Fruit fly (Drosophila melanogaster) whole organism, embryonic: ENCODE results near the gene Crg-1.

Experiments
- Atf-2 ChIP-seq: fragments of 200-800 bp; sonication (Bioruptor generic); optimal IDR thresholded peaks from 2 replicates; lab custom pipeline; 2016; ENCODE audit warnings: missing biosample characterization, missing genetic modification characterization
- CG10959 ChIP-seq: fragments of 200-800 bp; sonication (Bioruptor generic); IDR thresholded peaks from 2 replicates; pipeline ENCODE4 v1.3.6; 2022; ENCODE audit warnings: missing biosample characterization, missing genetic modification characterization
- CG14050 ChIP-seq: fragments of 200-800 bp; sonication (Bioruptor generic); IDR thresholded peaks from 3 replicates; pipeline ENCODE4 v1.3.6; 2022; ENCODE audit warnings: missing biosample characterization, missing genetic modification characterization
- CG14860 ChIP-seq: fragments of 200-800 bp; sonication (Bioruptor generic); IDR thresholded peaks from 3 replicates; pipeline ENCODE4 v1.3.6; 2022; ENCODE audit warnings: missing biosample characterization, missing genetic modification characterization; ENCODE audit not compliant: partially characterized antibody
- CG18011 ChIP-seq: fragments of 200-800 bp; sonication (Bioruptor generic); optimal IDR thresholded peaks from 2 replicates; lab custom pipeline; 2017; ENCODE audit warnings: missing biosample characterization, missing genetic modification characterization, mild to moderate bottlenecking, moderate library complexity, missing genotype
- CG3281 ChIP-seq: fragments of 200-800 bp; sonication (Bioruptor generic); optimal IDR thresholded peaks from 3 replicates; lab custom pipeline; 2017; ENCODE audit warnings: missing biosample characterization, mild to moderate bottlenecking, missing genetic modification characterization
- CG6689 ChIP-seq: fragments of 200-800 bp; sonication (Bioruptor generic); IDR thresholded peaks from 2 replicates; pipeline ENCODE4 v1.3.6; 2022; ENCODE audit warnings: missing biosample characterization, missing genetic modification characterization
- Gug ChIP-seq: fragments of 200-800 bp; sonication (Bioruptor generic); IDR thresholded peaks from 4 replicates; pipeline ENCODE4 v1.3.6; 2022; ENCODE audit warnings: missing biosample characterization, missing genetic modification characterization
- MESR4 ChIP-seq: fragments of 200-800 bp; sonication (Bioruptor generic); optimal IDR thresholded peaks from 2 replicates; lab custom pipeline; 2018; ENCODE audit warnings: missing biosample characterization, mild to moderate bottlenecking, missing genetic modification characterization, moderate library complexity
- aop ChIP-seq: fragments of 200-800 bp; sonication (Bioruptor generic); IDR thresholded peaks from 2 replicates; pipeline ENCODE4 v1.3.6; 2022; ENCODE audit warnings: missing biosample characterization, missing genetic modification characterization
- pan ChIP-seq, 4 experiments: fragments of >200 bp in 3 of 4; fragments of 200-800 bp in 1 of 4; sonication (Bioruptor generic) in 1 of 4; optimal IDR thresholded peaks in 3 of 4; IDR thresholded peaks in 1 of 4; 2 replicates each; pipeline versions ENCODE4 v1.3.6 to Lab custom; 2017 to 2022; ENCODE audit warnings: missing biosample characterization in 2 of 4, missing genetic modification characterization in 2 of 4, mixed read lengths in 1 of 4

- TF ChIP-seq CG10959 (GFP tag; lab: Robert Waterston, UW) (no peak), MESR4 (no peak), pan (optimal IDR thresholded peaks at IDR 0.05; lab: Kevin White, UChicago) (no peak), pan (GFP tag; optimal IDR thresholded peaks at IDR 0.05 in 1 of 2, IDR thresholded peaks at IDR 0.05 in 1 of 2) (no peak), CG14860 (no peak), CG3281 (GFP tag; lab: Kevin White, UChicago) (no peak), Atf-2 (GFP tag; lab: Kevin White, UChicago) (no peak), Gug (GFP tag; lab: Robert Waterston, UW) (no peak), CG6689 (GFP tag; lab: Robert Waterston, UW) (no peak), aop (GFP tag; lab: Robert Waterston, UW) (no peak), CG18011 (GFP tag; lab: Kevin White, UChicago) (no peak), CG14050 (no peak)
Observed at dm6 chrX:3762914-3763489, 30.0 kb upstream of the Crg-1 start.
